Fruit fly (Drosophila melanogaster) whole organism, adult: ENCODE results near the gene CG14005.

ENCODE experiments used
- CG11617 ChIP-seq: fragments of 200-800 bp; sonication (Bioruptor generic); optimal IDR thresholded peaks from 2 replicates; lab custom pipeline; 2017; ENCODE audit warnings: mild to moderate bottlenecking, missing biosample characterization, missing genetic modification reagents, missing genetic modification characterization
- CG12768 ChIP-seq: fragments of 200-800 bp; sonication (Bioruptor generic); optimal IDR thresholded peaks from 2 replicates; lab custom pipeline; 2017; ENCODE audit warnings: missing biosample characterization, missing genetic modification characterization, mild to moderate bottlenecking, moderate library complexity, missing genetic modification reagents
- CG14711 ChIP-seq: fragments of 200-800 bp; sonication (Bioruptor generic); optimal IDR thresholded peaks from 2 replicates; lab custom pipeline; 2018; ENCODE audit warnings: missing biosample characterization, mild to moderate bottlenecking, missing genetic modification characterization, moderate library complexity
- CG7101 ChIP-seq: fragments of 200-800 bp; sonication (Bioruptor generic); optimal IDR thresholded peaks from 2 replicates; lab custom pipeline; 2018; ENCODE audit warnings: missing biosample characterization, mild to moderate bottlenecking, missing genetic modification characterization, moderate library complexity
- Mnt ChIP-seq: fragments of 200-800 bp; sonication (Bioruptor generic); optimal IDR thresholded peaks from 2 replicates; lab custom pipeline; 2016; ENCODE audit warnings: missing biosample characterization, mild to moderate bottlenecking, missing genetic modification characterization
- kay ChIP-seq: fragments of 200-800 bp; sonication (Bioruptor generic); peaks from one replicate; lab custom pipeline; 2016; ENCODE audit warnings: missing biosample characterization, missing genetic modification characterization, borderline replicate concordance
- ovo ChIP-seq: fragments of 200-800 bp; sonication (Bioruptor generic); optimal IDR thresholded peaks from 2 replicates; lab custom pipeline; 2016; ENCODE audit warnings: missing biosample characterization, missing genetic modification characterization

dm6 chr2L:5801926-5802325, at the start of gene CG14005, which contains the start of gene CG7239:
- TF ChIP-seq ovo (GFP tag; lab: Kevin White, UChicago) (no peak), CG11617 (GFP tag; lab: Kevin White, UChicago) (no peak), Mnt (GFP tag; lab: Kevin White, UChicago) (no peak), CG14711 (tag; lab: Kevin White, UChicago) (no peak), kay (GFP tag; lab: Kevin White, UChicago) (no peak), CG12768 (GFP tag; lab: Kevin White, UChicago) (no peak), CG7101 (no peak)
